Worm (Caenorhabditis elegans) whole organism, mixed stage, embryonic: Measurements from ENCODE around the gene B0391.14.

Experiments used
- bed-3 ChIP-seq: fragments of 200-800 bp; sonication (Bioruptor generic); optimal IDR thresholded peaks from 3 replicates; lab custom pipeline; 2018; ENCODE audit warnings: mild to moderate bottlenecking, missing genetic modification characterization, moderate library complexity, missing compliant biosample characterization
- blmp-1 ChIP-seq: fragments of 150-350 bp; optimal IDR thresholded peaks from 2 replicates; lab custom pipeline; 2014; ENCODE audit warnings: missing biosample characterization, missing genetic modification characterization
- ceh-83 ChIP-seq: fragments of 200-800 bp; sonication (Bioruptor generic); optimal IDR thresholded peaks from 2 replicates; lab custom pipeline; 2018; ENCODE audit warnings: mild to moderate bottlenecking, missing genetic modification characterization, missing compliant biosample characterization
- lin-13 ChIP-seq: fragments of 150-350 bp; optimal IDR thresholded peaks from 2 replicates; lab custom pipeline; 2014; ENCODE audit warnings: missing biosample characterization, missing genetic modification characterization
- mep-1 ChIP-seq: fragments of 150-350 bp; optimal IDR thresholded peaks from 2 replicates; lab custom pipeline; 2017; ENCODE audit warnings: missing biosample characterization, missing genetic modification reagents, missing genetic modification characterization, inconsistent platforms
- nhr-12 ChIP-seq: fragments of 150-350 bp; optimal IDR thresholded peaks from 2 replicates; lab custom pipeline; 2014; ENCODE audit warnings: missing biosample characterization, missing genetic modification characterization
- pha-4 ChIP-seq: fragments of 150-350 bp; optimal IDR thresholded peaks from 2 replicates; lab custom pipeline; 2018; ENCODE audit warnings: missing biosample characterization, missing genetic modification reagents, missing genetic modification characterization

DNA sequence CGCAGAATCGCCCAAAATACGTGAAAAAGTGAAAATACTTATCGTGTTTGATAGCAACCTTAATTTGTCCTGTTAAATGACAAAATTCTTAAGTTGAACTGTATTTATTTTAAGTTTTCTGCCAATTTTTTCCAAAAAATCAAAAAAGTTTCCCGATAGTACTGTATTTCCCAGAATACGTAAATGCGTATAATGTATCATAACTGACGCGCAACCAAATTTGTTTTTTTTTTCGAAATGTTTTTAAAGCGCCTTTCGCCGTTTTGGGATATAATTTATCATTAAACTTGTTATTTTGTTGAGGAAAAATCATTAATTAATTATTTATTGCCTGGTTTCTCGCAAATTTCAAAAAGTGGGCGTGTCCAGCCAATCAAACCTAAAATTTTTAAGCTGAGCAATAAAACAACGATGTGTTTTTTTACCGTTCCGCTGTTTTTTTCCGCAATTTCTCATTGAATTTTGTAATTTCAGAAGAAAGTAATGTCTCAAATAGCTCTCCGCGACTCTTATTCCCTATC is 28.6 kb downstream of the B0391.14 start, which contains the start of gene fbxa-95:
- TF ChIP-seq ceh-83 (GFP tag; lab: Kevin White, UChicago): no peak
- TF ChIP-seq pha-4 (tag; lab: Kevin White, UChicago): no peak
- no peak for TF ChIP-seq mep-1 (tag; lab: Kevin White, UChicago)
- TF ChIP-seq lin-13 (tag; lab: Kevin White, UChicago): no peak
- no peak for TF ChIP-seq nhr-12 (tag; lab: Kevin White, UChicago)
- TF ChIP-seq bed-3: no peak
- no peak for TF ChIP-seq blmp-1
